Worm (Caenorhabditis elegans): ENCODE data around the gene ampd-1.

- TF ChIP-seq pha-4 (tag; optimal IDR thresholded peaks at IDR 0.05) = no peak
- TF ChIP-seq zag-1 (tag; optimal IDR thresholded peaks at IDR 0.05) = no peak
- no peak for TF ChIP-seq ztf-11 (tag; optimal IDR thresholded peaks at IDR 0.05)
Observed at ce11 chrII:5228662-5229061, 25.5 kb downstream of the ampd-1 start.
